Fruit fly (Drosophila melanogaster) whole organism, adult: ENCODE data around the gene CG7886.

Experiments used
- CG12768 ChIP-seq: fragments of 200-800 bp; sonication (Bioruptor generic); optimal IDR thresholded peaks from 2 replicates; lab custom pipeline; 2017; ENCODE audit warnings: missing biosample characterization, missing genetic modification characterization, mild to moderate bottlenecking, moderate library complexity, missing genetic modification reagents
- CG33017 ChIP-seq: fragments of 200-800 bp; sonication (Bioruptor generic); optimal IDR thresholded peaks from 2 replicates; lab custom pipeline; 2018; ENCODE audit warnings: missing biosample characterization, mild to moderate bottlenecking, missing genetic modification characterization, moderate library complexity
- CG5204 ChIP-seq: fragments of 200-800 bp; sonication (Bioruptor generic); optimal IDR thresholded peaks from 2 replicates; lab custom pipeline; 2016; ENCODE audit warnings: missing biosample characterization, missing genetic modification characterization
- CG7045 ChIP-seq: fragments of 200-800 bp; sonication (Bioruptor generic); optimal IDR thresholded peaks from 2 replicates; lab custom pipeline; 2017; ENCODE audit warnings: missing biosample characterization, mild to moderate bottlenecking, missing genetic modification characterization
- Hr96 ChIP-seq: fragments of 200-800 bp; sonication (Bioruptor generic); optimal IDR thresholded peaks from 2 replicates; lab custom pipeline; 2016; ENCODE audit warnings: missing biosample characterization, missing genetic modification characterization
- Mnt ChIP-seq: fragments of 200-800 bp; sonication (Bioruptor generic); optimal IDR thresholded peaks from 2 replicates; lab custom pipeline; 2016; ENCODE audit warnings: missing biosample characterization, mild to moderate bottlenecking, missing genetic modification characterization
- kay ChIP-seq: fragments of 200-800 bp; sonication (Bioruptor generic); peaks from one replicate; lab custom pipeline; 2016; ENCODE audit warnings: missing biosample characterization, missing genetic modification characterization, borderline replicate concordance
- ovo ChIP-seq: fragments of 200-800 bp; sonication (Bioruptor generic); optimal IDR thresholded peaks from 2 replicates; lab custom pipeline; 2016; ENCODE audit warnings: missing biosample characterization, missing genetic modification characterization
- tj ChIP-seq: fragments of 200-800 bp; sonication (Bioruptor generic); optimal IDR thresholded peaks from 3 replicates; lab custom pipeline; 2017; ENCODE audit warnings: missing biosample characterization, mild to moderate bottlenecking, missing genetic modification characterization, moderate library complexity
- toe ChIP-seq: fragments of 200-800 bp; sonication (Bioruptor generic); optimal IDR thresholded peaks from 2 replicates; lab custom pipeline; 2016; ENCODE audit warnings: missing biosample characterization, missing genetic modification characterization

- no peak for TF ChIP-seq toe (GFP tag; lab: Kevin White, UChicago)
- TF ChIP-seq Mnt (GFP tag; lab: Kevin White, UChicago) = no peak
- TF ChIP-seq ovo (GFP tag; lab: Kevin White, UChicago) = no peak
- no peak for TF ChIP-seq kay (GFP tag; lab: Kevin White, UChicago)
- no peak for TF ChIP-seq tj (GFP tag; lab: Kevin White, UChicago)
- no peak for TF ChIP-seq CG7045 (GFP tag; lab: Kevin White, UChicago)
- TF ChIP-seq CG12768 = no peak
- no peak for TF ChIP-seq CG33017
- TF ChIP-seq CG5204 (GFP tag; lab: Kevin White, UChicago) = no peak
- no peak for TF ChIP-seq Hr96 (GFP tag; lab: Kevin White, UChicago)
Observed at dm6 chr3R:14631911-14632310, 10.5 kb downstream of the CG7886 start.
